Worm (Caenorhabditis elegans): ENCODE data around the gene ncx-6.

DNA sequence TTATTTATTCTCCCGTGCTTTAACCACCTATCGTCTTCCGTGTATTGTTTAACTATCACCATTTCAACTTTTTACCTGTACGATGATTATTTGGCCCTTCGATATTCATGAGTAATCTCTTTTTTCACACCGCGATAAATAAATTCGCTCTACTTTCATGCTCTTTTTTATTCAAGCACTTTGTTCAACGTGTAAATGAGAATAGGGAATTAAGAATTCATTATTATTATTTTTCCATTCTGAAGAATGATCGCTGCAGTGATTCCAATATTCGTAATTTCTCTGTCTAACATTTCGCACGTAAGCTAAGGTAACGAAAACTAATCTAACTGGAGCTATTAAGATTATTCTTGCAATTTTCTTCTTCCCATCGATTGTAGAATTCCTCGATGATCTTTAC is 34.9 kb upstream of the ncx-6 start, which contains the start of gene T05G5.4:
- no peak for TF ChIP-seq set-16 (GFP tag; IDR thresholded peaks at IDR 0.05)
- peak; percentile 36 for TF ChIP-seq unc-130 (GFP tag; optimal IDR thresholded peaks at IDR 0.05)
- TF ChIP-seq nhr-48 (tag; optimal IDR thresholded peaks at IDR 0.05), result no peak
- no peak for TF ChIP-seq pha-4 (GFP tag; IDR thresholded peaks at IDR 0.05)
- no peak for TF ChIP-seq pha-4 (tag; optimal IDR thresholded peaks at IDR 0.05)
- no peak for TF ChIP-seq zag-1 (tag; optimal IDR thresholded peaks at IDR 0.05)
- TF ChIP-seq pqm-1 (tag; optimal IDR thresholded peaks at IDR 0.05), result no peak
- no peak for TF ChIP-seq ztf-11 (tag; optimal IDR thresholded peaks at IDR 0.05)
- no peak for TF ChIP-seq unc-62 (GFP tag; optimal IDR thresholded peaks at IDR 0.05 in 1 of 2)
- TF ChIP-seq unc-62 (tag; optimal IDR thresholded peaks at IDR 0.05), result no peak

Data from whole organism, L4 larva.